Worm (Caenorhabditis elegans): ENCODE measurements around the gene srg-4.

ce11 chrIII:6289366-6289765 lies 27.5 kb upstream of the srg-4 start:
- TF ChIP-seq med-1 (GFP tag; optimal IDR thresholded peaks at IDR 0.05; ENCODE audit: insufficient read depth) (no peak), flt-1 (GFP tag; IDR thresholded peaks at IDR 0.05) (no peak), ztf-29 (GFP tag; IDR thresholded peaks at IDR 0.05) (no peak)

All from whole organism, midembryonic.